Fruit fly (Drosophila melanogaster): Measurements from ENCODE around the gene Or24a.

The Or24a gene

dm6 chr2L:4128859-4129258, 37.1 kb downstream of the Or24a start:
- TF ChIP-seq acj6 (GFP tag; optimal IDR thresholded peaks at IDR 0.05) (no peak), CG31627 (GFP tag; optimal IDR thresholded peaks at IDR 0.05) (peak; percentile 45), Eip78C (GFP tag) (peak; percentile 67), pdm3 (GFP tag; optimal IDR thresholded peaks at IDR 0.05) (peak; percentile 11), Gug (GFP tag; IDR thresholded peaks at IDR 0.05) (no peak), CG3032 (tag; optimal IDR thresholded peaks at IDR 0.05) (peak; percentile 2), svp (GFP tag) (peak; percentile 66), Sox15 (GFP tag; optimal IDR thresholded peaks at IDR 0.05) (no peak), CG3919 (GFP tag; optimal IDR thresholded peaks at IDR 0.05) (peak; percentile 13), Met (GFP tag; optimal IDR thresholded peaks at IDR 0.05) (peak; percentile 45), lz (GFP tag; optimal IDR thresholded peaks at IDR 0.05) (peak; percentile 13), Hr39 (GFP tag; optimal IDR thresholded peaks at IDR 0.05) (peak; percentile 14), topi (GFP tag; optimal IDR thresholded peaks at IDR 0.05) (peak; percentile 41), eg (GFP tag; IDR thresholded peaks at IDR 0.05) (0 out of 3 replicates have a peak, but pooled peaks have one; percentile 10), cyc (GFP tag; optimal IDR thresholded peaks at IDR 0.05) (peak; percentile 49), esn (GFP tag; optimal IDR thresholded peaks at IDR 0.05) (peak; percentile 25), CG6163 (GFP tag; IDR thresholded peaks at IDR 0.05) (peak; percentile 40; the same call in 1 of the 3 replicates), CG15336 (GFP tag; IDR thresholded peaks at IDR 0.05) (no peak), dsx (GFP tag; optimal IDR thresholded peaks at IDR 0.05; ENCODE audit: poor library complexity, severe bottlenecking) (no peak), fkh (GFP tag; optimal IDR thresholded peaks at IDR 0.05) (no peak), Eip75B (GFP tag; optimal IDR thresholded peaks at IDR 0.05) (peak; percentile 0), Sox102F (GFP tag; optimal IDR thresholded peaks at IDR 0.05) (peak; percentile 5), OdsH (GFP tag; optimal IDR thresholded peaks at IDR 0.05) (peak; percentile 13), Smox (GFP tag; optimal IDR thresholded peaks at IDR 0.05) (peak; percentile 22)

DNA sequence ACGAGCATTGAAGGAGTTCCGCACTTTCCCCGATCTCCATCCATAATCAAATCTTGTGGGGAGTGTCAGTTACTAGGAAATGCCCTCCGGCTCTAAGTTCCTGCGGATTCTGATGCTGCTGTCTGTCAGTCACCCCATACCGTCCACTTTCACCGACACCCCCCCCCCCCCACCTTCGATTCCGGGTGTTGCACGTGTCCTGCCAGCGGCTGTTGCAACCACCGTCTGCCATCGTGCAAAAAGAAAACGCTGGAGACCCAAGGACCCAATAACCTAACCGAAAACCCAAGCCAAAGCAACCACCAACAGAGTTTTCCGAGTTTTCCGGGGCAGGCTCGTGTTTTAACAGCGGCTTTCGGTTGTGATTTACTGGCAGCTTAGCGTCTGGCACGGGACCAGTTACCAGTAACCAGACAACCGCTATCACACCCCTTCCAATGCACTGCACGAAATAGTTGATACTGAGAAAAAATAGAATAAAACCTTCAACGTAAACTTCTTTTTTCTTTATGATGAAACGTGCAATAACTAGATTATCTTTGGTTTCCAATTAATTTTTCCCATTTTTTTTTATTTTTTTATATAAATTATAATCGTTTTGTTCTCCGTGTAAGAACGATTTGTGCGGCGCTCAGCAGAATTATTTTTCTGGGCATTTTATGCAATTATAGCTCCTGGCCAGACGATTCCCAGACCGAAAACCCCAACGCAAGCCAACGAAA, 41.1 kb downstream of the Or24a start:
- TF ChIP-seq CG32006 (GFP tag; optimal IDR thresholded peaks at IDR 0.05), result no peak
- no peak for TF ChIP-seq ss (GFP tag; optimal IDR thresholded peaks at IDR 0.05)
- peak; percentile 1 for TF ChIP-seq Met (GFP tag; optimal IDR thresholded peaks at IDR 0.05)
- TF ChIP-seq CG16779 (tag; optimal IDR thresholded peaks at IDR 0.05), result no peak
- TF ChIP-seq spab (GFP tag; optimal IDR thresholded peaks at IDR 0.05), result no peak
- no peak for TF ChIP-seq Sox15 (GFP tag; optimal IDR thresholded peaks at IDR 0.05)
- no peak for TF ChIP-seq CG11762 (GFP tag; optimal IDR thresholded peaks at IDR 0.05; ENCODE audit: insufficient read depth)
- no peak for TF ChIP-seq CG11902 (GFP tag; optimal IDR thresholded peaks at IDR 0.05)
- no peak for TF ChIP-seq Eip93F (GFP tag; optimal IDR thresholded peaks at IDR 0.05)
- no peak for TF ChIP-seq CG4318 (GFP tag; optimal IDR thresholded peaks at IDR 0.05)
- peak; percentile 68 for TF ChIP-seq Eip78C (GFP tag)
- 0 out of 3 replicates have a peak, but pooled peaks have one; percentile 40 for TF ChIP-seq CG6163 (GFP tag; IDR thresholded peaks at IDR 0.05)
- no peak for TF ChIP-seq Blimp-1 (GFP tag; optimal IDR thresholded peaks at IDR 0.05)
- no peak for TF ChIP-seq CG6276 (GFP tag; optimal IDR thresholded peaks at IDR 0.05)
- TF ChIP-seq OdsH (GFP tag; optimal IDR thresholded peaks at IDR 0.05), result no peak
- no peak for TF ChIP-seq CG8319 (GFP tag; optimal IDR thresholded peaks at IDR 0.05)
- TF ChIP-seq pdm3 (GFP tag; optimal IDR thresholded peaks at IDR 0.05), result no peak
- no peak for TF ChIP-seq Lpt (GFP tag; optimal IDR thresholded peaks at IDR 0.05)
- TF ChIP-seq CG9139 (GFP tag; optimal IDR thresholded peaks at IDR 0.05), result no peak
- TF ChIP-seq Ets21C (GFP tag; optimal IDR thresholded peaks at IDR 0.05), result no peak
- no peak for TF ChIP-seq CG31627 (GFP tag; optimal IDR thresholded peaks at IDR 0.05)
- no peak for TF ChIP-seq net (GFP tag; optimal IDR thresholded peaks at IDR 0.05)
- no peak for TF ChIP-seq CG10669 (GFP tag; optimal IDR thresholded peaks at IDR 0.05)
- TF ChIP-seq fkh (GFP tag; optimal IDR thresholded peaks at IDR 0.05), result no peak
- no peak for TF ChIP-seq Hr4 (GFP tag; optimal IDR thresholded peaks at IDR 0.05)
- TF ChIP-seq fd85E (GFP tag; optimal IDR thresholded peaks at IDR 0.05), result no peak
- TF ChIP-seq svp (GFP tag), result peak; percentile 62
- TF ChIP-seq Gug (GFP tag; IDR thresholded peaks at IDR 0.05), result no peak
- TF ChIP-seq Ets96B (tag; optimal IDR thresholded peaks at IDR 0.05), result no peak
- TF ChIP-seq Sox102F (GFP tag; optimal IDR thresholded peaks at IDR 0.05), result no peak
- TF ChIP-seq Hr38 (GFP tag; optimal IDR thresholded peaks at IDR 0.05), result no peak
- TF ChIP-seq dsx (GFP tag; optimal IDR thresholded peaks at IDR 0.05; ENCODE audit: poor library complexity, severe bottlenecking), result no peak
- no peak for TF ChIP-seq dac (GFP tag; optimal IDR thresholded peaks at IDR 0.05)
- TF ChIP-seq vri (GFP tag; optimal IDR thresholded peaks at IDR 0.05), result no peak

Data from whole organism, prepupa.